Worm (Caenorhabditis elegans) whole organism, L4/young adult: ENCODE results near the gene mip-2.

Source experiments
- W03F9.2 ChIP-seq: fragments of 150-350 bp; optimal IDR thresholded peaks from 2 replicates; lab custom pipeline; 2014; ENCODE audit warnings: missing biosample characterization, missing genetic modification characterization
- dao-5 ChIP-seq: sonication (generic microtip); optimal IDR thresholded peaks from 2 replicates; lab custom pipeline; 2016; ENCODE audit warnings: missing genotype, missing genetic modification characterization, moderate library complexity, missing compliant biosample characterization
- him-1 ChIP-seq: sonication (generic microtip); optimal IDR thresholded peaks from 2 replicates; lab custom pipeline; 2016; ENCODE audit warnings: missing genotype, missing genetic modification reagents, missing genetic modification characterization, missing compliant biosample characterization

ce11 chrV:13654394-13654792, 17.4 kb downstream of the mip-2 start:
- no peak for TF ChIP-seq W03F9.2 (tag; lab: Kevin White, UChicago)
- no peak for TF ChIP-seq him-1 (tag; lab: Kevin White, UChicago)
- no peak for TF ChIP-seq dao-5 (tag; lab: Kevin White, UChicago)
